Worm (Caenorhabditis elegans): ENCODE results near the gene F28F5.4.

The F28F5.4 gene

DNA sequence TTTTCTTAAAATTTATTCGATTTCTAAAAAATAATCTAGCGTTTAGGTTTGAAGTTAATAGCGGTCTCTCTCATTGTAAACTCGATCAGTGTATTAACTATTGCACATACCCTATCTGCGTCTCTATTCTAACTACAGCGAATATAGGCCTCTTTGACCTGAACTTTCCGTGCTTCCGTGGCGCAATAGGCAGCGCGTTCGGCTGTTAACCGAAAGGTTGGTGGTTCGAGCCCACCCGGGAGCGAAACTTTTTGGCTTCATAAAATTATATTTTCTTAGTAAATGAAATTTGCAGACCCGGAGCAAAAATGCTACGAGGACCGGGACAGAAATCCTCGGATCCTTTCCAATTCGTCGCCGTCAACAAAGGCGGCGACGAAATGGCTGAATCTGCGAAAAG is 11.4 kb downstream of the F28F5.4 start (continued):
- TF ChIP-seq unc-62 (GFP tag; optimal IDR thresholded peaks at IDR 0.05) = no peak
- TF ChIP-seq him-1 (tag; optimal IDR thresholded peaks at IDR 0.05) = peak; percentile 65
- no peak for TF ChIP-seq nhr-27 (tag; optimal IDR thresholded peaks at IDR 0.05)
- no peak for TF ChIP-seq hlh-12 (tag; optimal IDR thresholded peaks at IDR 0.05)
- no peak for TF ChIP-seq Y79H2A.3 (GFP tag; conservative IDR thresholded peaks at IDR 0.05)
- no peak for TF ChIP-seq aptf-2 (GFP tag; conservative IDR thresholded peaks at IDR 0.05)
- no peak for TF ChIP-seq snpc-1.1 (tag; optimal IDR thresholded peaks at IDR 0.05; ENCODE audit: insufficient read depth)
- TF ChIP-seq F39B2.1 (GFP tag; IDR thresholded peaks at IDR 0.05) = no peak
- TF ChIP-seq unc-130 (GFP tag; optimal IDR thresholded peaks at IDR 0.05) = peak; percentile 7
- TF ChIP-seq fkh-3 (tag; optimal IDR thresholded peaks at IDR 0.05) = no peak
- no peak for TF ChIP-seq zim-3 (tag; optimal IDR thresholded peaks at IDR 0.05)
- TF ChIP-seq Y95B8A.8 (GFP tag; IDR thresholded peaks at IDR 0.05) = no peak
- TF ChIP-seq rpc-1 (optimal IDR thresholded peaks at IDR 0.05) = peak; percentile 61
- TF ChIP-seq rpc-1 (tag; optimal IDR thresholded peaks at IDR 0.05) = peak; percentile 77
- TF ChIP-seq bed-1 (GFP tag; IDR thresholded peaks at IDR 0.05) = no peak
- no peak for TF ChIP-seq B0336.3 (GFP tag; IDR thresholded peaks at IDR 0.05)
- TF ChIP-seq mes-4 (tag; optimal IDR thresholded peaks at IDR 0.05) = no peak
- no peak for TF ChIP-seq let-607 (tag; optimal IDR thresholded peaks at IDR 0.05)
- no peak for TF ChIP-seq Y56A3A.18 (GFP tag; IDR thresholded peaks at IDR 0.05)
- TF ChIP-seq hsf-1 (GFP tag; IDR thresholded peaks at IDR 0.05) = no peak
- no peak for TF ChIP-seq akir-1 (GFP tag; optimal IDR thresholded peaks at IDR 0.05)
- no peak for TF ChIP-seq sdz-38 (tag; optimal IDR thresholded peaks at IDR 0.05)
- no peak for TF ChIP-seq B0035.1 (tag; optimal IDR thresholded peaks at IDR 0.05)
- TF ChIP-seq ztf-18 (tag; optimal IDR thresholded peaks at IDR 0.05) = peak; percentile 42
- TF ChIP-seq Y53F4B.3 (GFP tag; IDR thresholded peaks at IDR 0.05) = no peak
- no peak for TF ChIP-seq ceh-79 (tag; optimal IDR thresholded peaks at IDR 0.05)
- no peak for TF ChIP-seq atf-7 (tag; optimal IDR thresholded peaks at IDR 0.05)
- TF ChIP-seq hlh-26 (GFP tag; conservative IDR thresholded peaks at IDR 0.05) = no peak
- TF ChIP-seq hmg-1.2 (GFP tag; IDR thresholded peaks at IDR 0.05) = peak; percentile 68
- no peak for TF ChIP-seq efl-1 (GFP tag; optimal IDR thresholded peaks at IDR 0.05)
- no peak for TF ChIP-seq nfya-2 (GFP tag; IDR thresholded peaks at IDR 0.05)
- no peak for TF ChIP-seq ztf-28 (GFP tag; IDR thresholded peaks at IDR 0.05)
- TF ChIP-seq lin-26 (GFP tag; IDR thresholded peaks at IDR 0.05) = peak; percentile 64; the same call in 1 of the 2 replicates
- no peak for TF ChIP-seq rec-8 (tag; optimal IDR thresholded peaks at IDR 0.05)
- TF ChIP-seq egrh-3 (GFP tag; IDR thresholded peaks at IDR 0.05) = no peak
- peak; percentile 70; the same call in 1 of the 2 replicates for TF ChIP-seq nfyb-1 (GFP tag; IDR thresholded peaks at IDR 0.05)
- peak; percentile 19 for TF ChIP-seq nhr-80 (tag; optimal IDR thresholded peaks at IDR 0.05)
- TF ChIP-seq F57A8.1 (GFP tag; optimal IDR thresholded peaks at IDR 0.05) = no peak
- TF ChIP-seq aptf-3 (GFP tag; IDR thresholded peaks at IDR 0.05) = no peak
- no peak for TF ChIP-seq lin-54 (GFP tag; optimal IDR thresholded peaks at IDR 0.05)
- no peak for TF ChIP-seq F22D6.2 (tag; optimal IDR thresholded peaks at IDR 0.05)
- TF ChIP-seq egl-44 (GFP tag; IDR thresholded peaks at IDR 0.05) = no peak
- TF ChIP-seq chd-7 (tag; optimal IDR thresholded peaks at IDR 0.05) = no peak
- TF ChIP-seq ceh-58 (GFP tag; IDR thresholded peaks at IDR 0.05) = no peak
- TF ChIP-seq F57C9.4 (tag; optimal IDR thresholded peaks at IDR 0.05) = no peak
- TF ChIP-seq F37B4.10 (GFP tag; IDR thresholded peaks at IDR 0.05) = no peak
- no peak for TF ChIP-seq gei-17 (GFP tag; optimal IDR thresholded peaks at IDR 0.05)
- no peak for TF ChIP-seq tlf-1 (GFP tag; optimal IDR thresholded peaks at IDR 0.05)
- TF ChIP-seq T26A5.8 (tag; optimal IDR thresholded peaks at IDR 0.05) = no peak
- TF ChIP-seq B0261.1 (tag; optimal IDR thresholded peaks at IDR 0.05) = peak; percentile 76
- no peak for TF ChIP-seq let-526 (GFP tag; IDR thresholded peaks at IDR 0.05)

Data from whole organism, young adult.